Worm (Caenorhabditis elegans): ENCODE results near the gene cng-1.
"Not testable (repeated sequence)": the region's sequence is repeated elsewhere in the genome, so short reads cannot be mapped to it uniquely, and the experiment has no call there.

The cng-1 gene

DNA sequence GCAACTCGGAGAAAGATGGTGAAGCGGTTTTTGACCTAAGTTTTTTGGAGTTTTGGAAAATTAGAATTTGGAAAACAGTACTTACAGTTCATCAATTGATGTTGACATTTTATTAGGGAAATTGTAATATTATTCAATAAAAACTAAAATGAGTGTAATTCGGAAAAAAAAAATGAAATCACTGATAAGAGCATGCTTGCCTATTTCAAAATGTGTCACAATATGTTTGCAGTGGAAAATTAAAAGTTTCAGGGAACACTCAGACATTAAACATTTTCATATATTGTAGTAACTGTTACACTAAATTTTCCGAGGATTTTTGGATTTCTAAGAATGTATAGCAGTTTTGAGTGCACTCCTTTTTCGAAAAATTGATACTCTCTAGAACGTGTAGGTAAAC is 21.1 kb upstream of the cng-1 start, which contains the start of the genes fbxa-82 and C25D7.5:
TSS of gene fbxa-82 (minus strand) at position 163 of the 400 bp plus-strand sequence.
TSS of gene C25D7.5 (plus strand) at position 283 of the 400 bp plus-strand sequence.
- peak; percentile 30 for TF ChIP-seq fos-1 (tag; optimal IDR thresholded peaks at IDR 0.05)
- TF ChIP-seq F13H6.1 (tag; optimal IDR thresholded peaks at IDR 0.05), result no peak

- no peak for TF ChIP-seq nhr-11 (tag; optimal IDR thresholded peaks at IDR 0.05)
- no peak for TF ChIP-seq nhr-10 (tag; optimal IDR thresholded peaks at IDR 0.05)
- no peak for TF ChIP-seq C34F6.9 (tag; optimal IDR thresholded peaks at IDR 0.05)
- TF ChIP-seq ztf-1 (GFP tag; conservative IDR thresholded peaks at IDR 0.05), result no peak
- no peak for TF ChIP-seq crh-2 (tag; optimal IDR thresholded peaks at IDR 0.05)
- no peak for TF ChIP-seq nhr-21 (tag; optimal IDR thresholded peaks at IDR 0.05)
- TF ChIP-seq sma-3 (GFP tag; optimal IDR thresholded peaks at IDR 0.05), result no peak
- TF ChIP-seq mdl-1 (tag; optimal IDR thresholded peaks at IDR 0.05), result no peak
- no peak for TF ChIP-seq R02D3.7 (tag; optimal IDR thresholded peaks at IDR 0.05)
- no peak for TF ChIP-seq ceh-16 (tag; optimal IDR thresholded peaks at IDR 0.05)
- TF ChIP-seq mab-5 (tag; optimal IDR thresholded peaks at IDR 0.05), result no peak
- no peak for TF ChIP-seq nhr-23 (tag; optimal IDR thresholded peaks at IDR 0.05)
- no peak for TF ChIP-seq sma-9 (GFP tag; optimal IDR thresholded peaks at IDR 0.05)
- no peak for TF ChIP-seq sma-9 (tag; optimal IDR thresholded peaks at IDR 0.05)
Measured at ce11 chrV:15051720-15052119, 20.4 kb upstream of the cng-1 start.

- TF ChIP-seq ama-1 (optimal IDR thresholded peaks at IDR 0.05), result no peak
- no peak for TF ChIP-seq blmp-1 (tag; optimal IDR thresholded peaks at IDR 0.05; ENCODE audit: insufficient read depth)
- peak; percentile 28 for TF ChIP-seq C34F6.9 (tag; optimal IDR thresholded peaks at IDR 0.05)
- no peak for TF ChIP-seq snpc-4 (tag; optimal IDR thresholded peaks at IDR 0.05)
- TF ChIP-seq lin-11 (tag; optimal IDR thresholded peaks at IDR 0.05), result no peak
- TF ChIP-seq mbf-1 (tag; optimal IDR thresholded peaks at IDR 0.05), result no peak
- TF ChIP-seq fos-1 (tag; optimal IDR thresholded peaks at IDR 0.05), result peak; percentile 18
- no peak for TF ChIP-seq skn-1 (tag; optimal IDR thresholded peaks at IDR 0.05)
- TF ChIP-seq ztf-1 (GFP tag; conservative IDR thresholded peaks at IDR 0.05), result no peak
- no peak for TF ChIP-seq dmd-4 (tag; optimal IDR thresholded peaks at IDR 0.05)
- TF ChIP-seq elt-3 (tag; optimal IDR thresholded peaks at IDR 0.05), result no peak
- TF ChIP-seq ztf-11 (tag; optimal IDR thresholded peaks at IDR 0.05), result no peak
Measured at ce11 chrV:15048107-15048506, 16.8 kb upstream of the cng-1 start, which contains the start of gene sdc-3. Gene sdc-3 (minus strand): TSS chrV:15048207.

ce11 chrV:15036769-15037168 is 5.5 kb upstream of the cng-1 start, which contains the start of gene melo-3:
Gene melo-3 (minus strand): TSS chrV:15036869.
- TF ChIP-seq mbf-1, nhr-129, ZK546.5 (tag; optimal IDR thresholded peaks at IDR 0.05): not testable (repeated sequence)

DNA sequence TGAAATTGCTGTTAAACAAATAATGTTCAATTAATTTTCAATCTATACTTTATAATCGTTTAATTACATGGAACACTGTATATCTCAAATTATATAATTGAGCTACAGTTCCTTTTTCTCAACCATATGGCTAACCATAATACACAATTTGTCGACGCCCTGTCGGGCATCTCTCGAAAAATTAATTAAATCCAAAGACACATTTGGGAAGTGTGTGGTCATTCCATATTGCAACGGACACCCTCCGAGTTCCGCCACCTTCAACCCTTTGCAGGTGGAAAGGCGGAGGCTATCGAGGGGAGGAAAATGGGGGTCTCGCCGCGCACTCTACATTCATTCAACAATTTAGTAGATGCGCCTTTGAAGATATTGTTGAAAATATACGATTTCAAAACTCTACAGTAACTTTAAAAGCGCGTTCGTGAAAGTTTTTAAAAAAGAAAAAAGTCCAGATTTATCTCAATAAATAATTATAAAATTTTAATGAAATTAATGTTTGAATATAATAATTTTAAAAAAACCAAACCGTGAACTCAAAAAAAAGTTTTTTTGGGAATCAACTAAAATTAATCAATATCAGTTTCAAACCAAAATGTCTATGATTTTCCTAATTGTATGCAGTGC is 2.3 kb downstream of the cng-1 start, which contains the start of gene F14H8.8:
TSS of gene F14H8.8 (plus strand) at position 574 of the 624 bp plus-strand sequence.
- TF ChIP-seq nhr-25 (tag; optimal IDR thresholded peaks at IDR 0.05) (no peak), ztf-11 (tag; optimal IDR thresholded peaks at IDR 0.05) (no peak), lin-39 (tag; optimal IDR thresholded peaks at IDR 0.05) (no peak), nhr-77 (tag; optimal IDR thresholded peaks at IDR 0.05) (no peak), sem-4 (tag; optimal IDR thresholded peaks at IDR 0.05) (no peak), fos-1 (tag; optimal IDR thresholded peaks at IDR 0.05) (peak; percentile 11), ztf-1 (GFP tag; conservative IDR thresholded peaks at IDR 0.05) (no peak), nhr-237 (tag; optimal IDR thresholded peaks at IDR 0.05) (no peak), crh-2 (tag; optimal IDR thresholded peaks at IDR 0.05) (no peak), Y55F3AM.14 (GFP tag; optimal IDR thresholded peaks at IDR 0.05) (no peak), nhr-11 (tag; optimal IDR thresholded peaks at IDR 0.05) (no peak), ztf-4 (tag; optimal IDR thresholded peaks at IDR 0.05) (no peak), alr-1 (tag; optimal IDR thresholded peaks at IDR 0.05) (no peak), mdl-1 (tag; optimal IDR thresholded peaks at IDR 0.05) (no peak), C34F6.9 (tag; optimal IDR thresholded peaks at IDR 0.05) (no peak), nhr-21 (tag; optimal IDR thresholded peaks at IDR 0.05) (peak; percentile 18), lin-11 (tag; optimal IDR thresholded peaks at IDR 0.05) (no peak), sma-3 (GFP tag; optimal IDR thresholded peaks at IDR 0.05) (peak; percentile 64), egl-27 (tag; optimal IDR thresholded peaks at IDR 0.05) (no peak), nhr-12 (tag; optimal IDR thresholded peaks at IDR 0.05) (no peak), aly-2 (tag; optimal IDR thresholded peaks at IDR 0.05) (no peak), nhr-6 (tag; optimal IDR thresholded peaks at IDR 0.05) (no peak), zag-1 (tag; optimal IDR thresholded peaks at IDR 0.05) (no peak), ZK546.5 (tag; optimal IDR thresholded peaks at IDR 0.05) (no peak), blmp-1 (tag; optimal IDR thresholded peaks at IDR 0.05; ENCODE audit: insufficient read depth) (no peak), elt-3 (tag; optimal IDR thresholded peaks at IDR 0.05) (no peak), ceh-16 (tag; optimal IDR thresholded peaks at IDR 0.05) (peak; percentile 9), dmd-4 (tag; optimal IDR thresholded peaks at IDR 0.05) (no peak), ama-1 (optimal IDR thresholded peaks at IDR 0.05) (no peak), mbf-1 (tag; optimal IDR thresholded peaks at IDR 0.05) (no peak), lin-13 (GFP tag; optimal IDR thresholded peaks at IDR 0.05) (no peak), nhr-10 (tag; optimal IDR thresholded peaks at IDR 0.05) (no peak), unc-55 (GFP tag; optimal IDR thresholded peaks at IDR 0.05) (no peak), unc-62 (GFP tag; optimal IDR thresholded peaks at IDR 0.05) (no peak)
